Fruit fly (Drosophila melanogaster) Kc167 (cell line): Measurements from ENCODE around the gene Polr2F.

ENCODE experiments used
- insv ChIP-seq: fragments of >200 bp; optimal IDR thresholded peaks from 3 replicates; lab custom pipeline; 2018; ENCODE audit warnings: missing external identifiers
- psq ChIP-seq: fragments of >200 bp; optimal IDR thresholded peaks from 2 replicates; lab custom pipeline; 2017; ENCODE audit warnings: missing external identifiers

- no peak for TF ChIP-seq psq
- TF ChIP-seq insv (lab: Kevin White, UChicago) = no peak
Measured at dm6 chr3R:5390095-5390663, 18.6 kb downstream of the Polr2F start.
